Worm (Caenorhabditis elegans) whole organism, young adult: ENCODE measurements around the gene mam-2.

Experiments
- C06A6.2 ChIP-seq: fragments of 200-800 bp; sonication (Bioruptor generic); conservative IDR thresholded peaks from 2 replicates; pipeline ENCODE4 v1.3.6; 2022; ENCODE audit warnings: missing genetic modification characterization, missing compliant biosample characterization
- ama-1 ChIP-seq, 3 experiments: fragments of 150-350 bp in 1 of 3; sonication (generic microtip) in 2 of 3; optimal IDR thresholded peaks; 2 replicates each; lab custom pipeline; 2014 to 2018; ENCODE audit warnings: missing biosample characterization in 2 of 3, missing genetic modification characterization in 2 of 3, missing genetic modification reagents in 2 of 3
- ceh-27 ChIP-seq: fragments of 200-800 bp; sonication (Bioruptor generic); optimal IDR thresholded peaks from 2 replicates; lab custom pipeline; 2018; ENCODE audit warnings: mild to moderate bottlenecking, missing genetic modification characterization, moderate library complexity, missing compliant biosample characterization
- ceh-58 ChIP-seq: fragments of 200-800 bp; sonication (Bioruptor generic); IDR thresholded peaks from 2 replicates; pipeline ENCODE4 v1.3.6; 2022; ENCODE audit warnings: missing genetic modification characterization, missing compliant biosample characterization
- lin-35 ChIP-seq, 3 experiments: fragments of 150-350 bp in 2 of 3; sonication (generic microtip) in 1 of 3; optimal IDR thresholded peaks; 2 replicates each; lab custom pipeline; 2014 to 2018; ENCODE audit warnings: missing biosample characterization in 3 of 3, missing genetic modification characterization in 3 of 3, missing genetic modification reagents in 3 of 3
- snpc-1.3 ChIP-seq: sonication (generic microtip); optimal IDR thresholded peaks from 2 replicates; lab custom pipeline; 2017; ENCODE audit warnings: missing genetic modification characterization, mild to moderate bottlenecking, missing compliant biosample characterization, antibody characterized with exemption, moderate library complexity, missing genotype, missing genetic modification reagents; ENCODE audit not compliant: insufficient read depth
- snpc-4 ChIP-seq, 5 experiments: fragments of 150-350 bp in 1 of 5; sonication (generic microtip) in 4 of 5; optimal IDR thresholded peaks; 2 replicates each; lab custom pipeline; 2014 to 2018; ENCODE audit warnings: missing genetic modification characterization in 5 of 5, missing biosample characterization in 3 of 5, antibody characterized with exemption in 2 of 5, mild to moderate bottlenecking in 2 of 5, missing compliant biosample characterization in 2 of 5, missing genotype in 2 of 5, moderate library complexity in 2 of 5, missing genetic modification reagents in 1 of 5
- zfh-2 ChIP-seq: fragments of 200-800 bp; sonication (Bioruptor generic); conservative IDR thresholded peaks from 2 replicates; pipeline ENCODE4 v1.3.6; 2022; ENCODE audit warnings: missing genetic modification reagents, missing genetic modification characterization, missing compliant biosample characterization

DNA sequence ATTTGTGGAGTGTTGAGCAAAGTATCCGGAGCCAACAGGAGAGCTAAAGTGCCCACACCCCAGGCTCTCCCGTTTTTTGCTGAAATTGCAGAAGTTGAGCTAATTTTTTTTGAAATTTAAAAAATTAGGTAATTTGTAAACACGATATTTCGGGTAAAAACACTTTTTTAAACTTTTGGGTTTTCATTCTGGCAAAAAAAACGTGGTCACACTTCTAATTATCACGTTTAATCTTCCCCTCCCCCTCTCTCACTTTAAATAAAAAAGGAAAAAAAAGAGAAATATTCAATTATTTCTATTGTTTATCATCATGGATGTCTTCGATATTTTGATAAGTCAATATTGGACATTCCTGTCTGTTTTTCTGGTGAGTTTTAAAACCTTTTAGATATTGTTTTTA, 50.1 kb downstream of the mam-2 start, which contains the start of gene F44D12.6:
- TF ChIP-seq snpc-1.3 (tag; lab: Kevin White, UChicago) (no peak), lin-35 (GFP tag; optimal IDR thresholded peaks at IDR 0.05; lab: Kevin White, UChicago) (no peak), C06A6.2 (GFP tag; lab: Robert Waterston, UW) (no peak), ama-1 (optimal IDR thresholded peaks at IDR 0.05; lab: Kevin White, UChicago) (no peak), ama-1 (GFP tag; optimal IDR thresholded peaks at IDR 0.05; lab: Kevin White, UChicago) (no peak), ceh-58 (GFP tag; lab: Robert Waterston, UW) (no peak), snpc-4 (GFP tag; optimal IDR thresholded peaks at IDR 0.05; lab: Kevin White, UChicago) (no peak), snpc-4 (tag; optimal IDR thresholded peaks at IDR 0.05; lab: Kevin White, UChicago) (no peak), zfh-2 (GFP tag; lab: Robert Waterston, UW) (no peak), ceh-27 (GFP tag; lab: Kevin White, UChicago) (no peak)
